Worm (Caenorhabditis elegans): ENCODE measurements around the gene T05C7.9.

T05C7.9 gene

ce11 chrIV:118786-119185 lies 39.7 kb downstream of the T05C7.9 start (continued):
- TF ChIP-seq F22D6.2 (tag; optimal IDR thresholded peaks at IDR 0.05) (no peak), nhr-27 (tag; optimal IDR thresholded peaks at IDR 0.05) (no peak), hmg-1.2 (GFP tag; IDR thresholded peaks at IDR 0.05) (0 out of 2 replicates have a peak, but pooled peaks have one; percentile 11), nhr-179 (tag; optimal IDR thresholded peaks at IDR 0.05) (no peak), ceh-100 (GFP tag; IDR thresholded peaks at IDR 0.05) (no peak), lin-26 (GFP tag; IDR thresholded peaks at IDR 0.05) (peak; percentile 67), nfya-1 (tag; optimal IDR thresholded peaks at IDR 0.05; ENCODE audit: borderline replicate concordance, insufficient read depth) (no peak), madf-6 (GFP tag; IDR thresholded peaks at IDR 0.05) (peak; percentile 36; the same call in 1 of the 2 replicates), pbrm-1 (GFP tag; IDR thresholded peaks at IDR 0.05) (0 out of 2 replicates have a peak, but pooled peaks have one; percentile 31), bed-2 (GFP tag; IDR thresholded peaks at IDR 0.05) (no peak), aptf-2 (GFP tag; conservative IDR thresholded peaks at IDR 0.05) (no peak), F10E7.11 (tag; optimal IDR thresholded peaks at IDR 0.05) (no peak)

ce11 chrIV:119792-120191 lies 40.7 kb downstream of the T05C7.9 start:
- TF ChIP-seq zim-3 (tag; optimal IDR thresholded peaks at IDR 0.05): peak; percentile 100
- TF ChIP-seq dox-1 (GFP tag; IDR thresholded peaks at IDR 0.05): peak; percentile 60
- no peak for TF ChIP-seq ceh-27 (GFP tag; optimal IDR thresholded peaks at IDR 0.05)
- peak; percentile 13; the same call in 1 of the 2 replicates for TF ChIP-seq madf-6 (GFP tag; IDR thresholded peaks at IDR 0.05)
- TF ChIP-seq F49E8.2 (tag; optimal IDR thresholded peaks at IDR 0.05; ENCODE audit: insufficient read depth): no peak

DNA sequence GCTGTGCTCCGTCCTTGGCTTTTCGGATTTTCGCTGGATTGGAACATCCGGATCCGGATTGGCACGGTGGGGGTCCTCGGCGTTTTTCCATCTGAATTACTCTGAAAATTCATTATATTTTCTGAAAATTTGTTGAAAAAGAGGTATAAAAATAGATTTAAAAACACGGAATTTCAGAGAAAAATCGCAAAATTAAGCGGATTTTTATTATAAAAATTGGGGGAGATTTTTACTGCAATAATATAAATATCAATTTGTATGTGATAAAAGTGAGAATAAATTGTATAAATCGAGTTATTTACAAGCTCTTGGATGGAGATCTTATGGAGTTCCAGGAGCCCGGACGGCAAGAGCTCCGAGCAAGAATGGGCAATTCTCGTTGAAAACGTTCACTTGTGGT lies 42.5 kb downstream of the T05C7.9 start, which contains the start of gene tut-1:
TSS of gene tut-1 (minus strand) at position 101 of the 400 bp plus-strand sequence.
- no peak for TF ChIP-seq athp-1 (tag; optimal IDR thresholded peaks at IDR 0.05)
- TF ChIP-seq mcd-1 (GFP tag; IDR thresholded peaks at IDR 0.05): 0 out of 2 replicates have a peak, but pooled peaks have one; percentile 23

DNA sequence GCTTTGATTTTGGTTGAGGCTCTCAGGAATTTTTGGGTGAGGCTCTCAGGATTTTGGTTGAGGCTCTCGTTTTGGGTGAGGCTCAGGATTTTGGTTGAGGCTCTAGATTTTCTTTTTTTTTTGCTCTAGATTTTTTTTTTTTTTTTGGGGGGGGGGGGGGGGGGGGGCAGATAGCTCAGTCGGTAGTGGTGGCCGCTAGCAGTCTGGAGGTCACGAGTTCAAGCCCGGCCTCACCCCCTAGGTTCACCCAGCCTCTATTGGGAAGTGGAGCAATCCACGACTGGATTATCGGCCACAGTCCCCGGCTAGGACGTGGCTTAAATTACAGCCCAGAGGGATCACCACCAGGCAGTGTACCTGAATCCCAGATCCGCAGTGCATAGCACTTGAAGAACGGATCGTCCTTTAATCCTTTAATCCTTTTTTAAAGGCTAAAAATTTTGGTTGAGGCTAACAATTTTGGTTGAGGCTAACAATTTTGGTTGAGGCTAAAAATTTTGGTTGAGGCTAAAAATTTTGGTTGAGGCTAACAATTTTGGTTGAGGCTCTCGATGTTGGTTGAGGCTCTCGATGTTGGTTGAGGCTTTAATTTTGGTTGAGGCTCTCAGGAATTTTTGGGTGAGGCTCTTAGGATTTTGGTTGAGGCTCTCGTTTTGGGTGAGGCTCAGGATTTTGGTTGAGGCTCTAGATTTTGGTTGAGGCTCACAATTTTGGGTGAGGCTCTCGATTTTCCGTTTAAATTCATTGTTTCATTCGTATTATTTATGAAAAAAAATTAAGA lies 44.0 kb downstream of the T05C7.9 start:
- peak; percentile 91 for TF ChIP-seq zim-3 (tag; optimal IDR thresholded peaks at IDR 0.05)
- peak; percentile 82; the same call in 1 of the 2 replicates for TF ChIP-seq egrh-3 (GFP tag; IDR thresholded peaks at IDR 0.05)

- peak; percentile 83 for TF ChIP-seq D2030.7 (GFP tag; IDR thresholded peaks at IDR 0.05)
- TF ChIP-seq dox-1 (GFP tag; IDR thresholded peaks at IDR 0.05): peak; percentile 64
- TF ChIP-seq attf-3 (GFP tag; conservative IDR thresholded peaks at IDR 0.05): peak; percentile 92
- TF ChIP-seq tbp1 (GFP tag; optimal IDR thresholded peaks at IDR 0.05): peak; percentile 37
- TF ChIP-seq ZK185.1 (tag; optimal IDR thresholded peaks at IDR 0.05; ENCODE audit: poor library complexity, severe bottlenecking): peak; percentile 38
- TF ChIP-seq zfh-2 (GFP tag; conservative IDR thresholded peaks at IDR 0.05): no peak
- peak; percentile 0 for TF ChIP-seq nhr-80 (tag; optimal IDR thresholded peaks at IDR 0.05)
- TF ChIP-seq snpc-1.3 (tag; optimal IDR thresholded peaks at IDR 0.05; ENCODE audit: insufficient read depth): peak; percentile 25
- peak; percentile 57 for TF ChIP-seq K12H6.12 (tag; optimal IDR thresholded peaks at IDR 0.05)
- peak; percentile 6 for TF ChIP-seq F49E8.2 (tag; optimal IDR thresholded peaks at IDR 0.05; ENCODE audit: insufficient read depth)
- TF ChIP-seq snpc-4 (GFP tag; optimal IDR thresholded peaks at IDR 0.05): no peak
- peak in 2 of 4 experiments; percentile 10 to 52 for TF ChIP-seq snpc-4 (tag; optimal IDR thresholded peaks at IDR 0.05)
- no peak for TF ChIP-seq lsy-27 (tag; optimal IDR thresholded peaks at IDR 0.05; ENCODE audit: borderline replicate concordance, insufficient read depth)
- TF ChIP-seq lin-35 (GFP tag; optimal IDR thresholded peaks at IDR 0.05): peak in 1 of 3 experiments; percentile 41
- no peak for TF ChIP-seq ceh-40 (GFP tag; IDR thresholded peaks at IDR 0.05)
- peak; percentile 0 for TF ChIP-seq ceh-27 (GFP tag; optimal IDR thresholded peaks at IDR 0.05)
- TF ChIP-seq lin-54 (GFP tag; optimal IDR thresholded peaks at IDR 0.05): peak; percentile 47
- TF ChIP-seq madf-6 (GFP tag; IDR thresholded peaks at IDR 0.05): peak; percentile 37; the same call in 1 of the 2 replicates
- no peak for TF ChIP-seq hsf-1 (GFP tag; IDR thresholded peaks at IDR 0.05)
- TF ChIP-seq hrde-1 (tag; optimal IDR thresholded peaks at IDR 0.05; ENCODE audit: borderline replicate concordance): no peak
- peak; percentile 87 for TF ChIP-seq attf-5 (GFP tag; optimal IDR thresholded peaks at IDR 0.05)
Measured at ce11 chrIV:125881-126781, 47.1 kb downstream of the T05C7.9 start, which contains the start of the genes grld-1 and cox-6C. Gene grld-1 (minus strand): TSS chrIV:125931. Gene cox-6C (plus strand): TSS chrIV:126731.

Data from whole organism, young adult.